Worm (Caenorhabditis elegans) whole organism, L4/young adult: Measurements from ENCODE around the gene irld-12.

ENCODE experiments used
- dao-5 ChIP-seq: sonication (generic microtip); optimal IDR thresholded peaks from 2 replicates; lab custom pipeline; 2016; ENCODE audit warnings: missing genotype, missing genetic modification characterization, moderate library complexity, missing compliant biosample characterization
- him-1 ChIP-seq: sonication (generic microtip); optimal IDR thresholded peaks from 2 replicates; lab custom pipeline; 2016; ENCODE audit warnings: missing genotype, missing genetic modification reagents, missing genetic modification characterization, missing compliant biosample characterization

ce11 chrV:2985309-2985708 is 35.9 kb downstream of the irld-12 start, which contains the start of gene srw-139:
- TF ChIP-seq him-1 (tag; lab: Kevin White, UChicago) = no peak
- no peak for TF ChIP-seq dao-5 (tag; lab: Kevin White, UChicago)
